Fruit fly (Drosophila melanogaster) whole organism, embryonic: ENCODE results near the gene par-6.

ENCODE experiments used
- Asciz ChIP-seq: fragments of 200-800 bp; sonication (Bioruptor generic); optimal IDR thresholded peaks from 2 replicates; lab custom pipeline; 2017; ENCODE audit warnings: missing biosample characterization, mild to moderate bottlenecking, missing genetic modification characterization, missing genetic modification reagents
- B-H2 ChIP-seq: fragments of 200-800 bp; sonication (Bioruptor generic); optimal IDR thresholded peaks from 2 replicates; lab custom pipeline; 2018; ENCODE audit warnings: missing biosample characterization, mild to moderate bottlenecking, missing genetic modification characterization
- CG11695 ChIP-seq: fragments of 200-800 bp; sonication (Bioruptor generic); IDR thresholded peaks from 3 replicates; pipeline ENCODE4 v1.3.6; 2022; ENCODE audit warnings: missing biosample characterization, missing genetic modification characterization
- CG12071 ChIP-seq: fragments of 200-800 bp; sonication (Bioruptor generic); optimal IDR thresholded peaks from 3 replicates; lab custom pipeline; 2018; ENCODE audit warnings: missing biosample characterization, mild to moderate bottlenecking, missing genetic modification characterization
- CG13624 ChIP-seq: fragments of 200-800 bp; sonication (Bioruptor generic); optimal IDR thresholded peaks from 2 replicates; lab custom pipeline; 2016; ENCODE audit warnings: missing biosample characterization, missing genetic modification characterization
- CG15479 ChIP-seq: fragments of 200-800 bp; sonication (Bioruptor generic); optimal IDR thresholded peaks from 3 replicates; lab custom pipeline; 2019; ENCODE audit warnings: missing biosample characterization, mild to moderate bottlenecking, missing genetic modification characterization, moderate library complexity
- CG1603 ChIP-seq: fragments of 200-800 bp; sonication (Bioruptor generic); optimal IDR thresholded peaks from 2 replicates; lab custom pipeline; 2019; ENCODE audit warnings: missing biosample characterization, mild to moderate bottlenecking, missing genetic modification characterization, moderate library complexity
- CG16815 ChIP-seq: fragments of 200-800 bp; sonication (Bioruptor generic); optimal IDR thresholded peaks from 3 replicates; lab custom pipeline; 2017; ENCODE audit warnings: missing biosample characterization, mild to moderate bottlenecking, missing genetic modification characterization
- CG17612 ChIP-seq: fragments of 200-800 bp; sonication (Bioruptor generic); IDR thresholded peaks from 2 replicates; pipeline ENCODE4 v1.3.6; 2022; ENCODE audit warnings: missing biosample characterization, missing genetic modification characterization
- CG17829 ChIP-seq: fragments of 200-800 bp; optimal IDR thresholded peaks from 2 replicates; lab custom pipeline; 2019; ENCODE audit warnings: missing biosample characterization, mild to moderate bottlenecking, missing genetic modification characterization, moderate library complexity
- CG18262 ChIP-seq: fragments of 200-800 bp; optimal IDR thresholded peaks from 3 replicates; lab custom pipeline; 2019; ENCODE audit warnings: missing biosample characterization, mild to moderate bottlenecking, missing genetic modification characterization, moderate library complexity
- CG33213 ChIP-seq: fragments of 200-800 bp; sonication (Bioruptor generic); optimal IDR thresholded peaks from 3 replicates; lab custom pipeline; 2016; ENCODE audit warnings: missing biosample characterization, missing genetic modification characterization
- CG34224 ChIP-seq: fragments of 200-800 bp; sonication (Bioruptor generic); IDR thresholded peaks from 3 replicates; pipeline ENCODE4 v1.3.6; 2022; ENCODE audit warnings: missing biosample characterization, missing genetic modification characterization; ENCODE audit not compliant: partially characterized antibody
- CG6254 ChIP-seq: fragments of 200-800 bp; sonication (Bioruptor generic); optimal IDR thresholded peaks from 3 replicates; lab custom pipeline; 2017; ENCODE audit warnings: mild to moderate bottlenecking, missing biosample characterization, missing genetic modification reagents, missing genetic modification characterization
- CG6854 ChIP-seq: fragments of 200-800 bp; sonication (Bioruptor generic); optimal IDR thresholded peaks from 3 replicates; lab custom pipeline; 2017; ENCODE audit warnings: missing biosample characterization, mild to moderate bottlenecking, missing genetic modification characterization
- CG7556 ChIP-seq: fragments of 200-800 bp; sonication (Bioruptor generic); optimal IDR thresholded peaks from 2 replicates; lab custom pipeline; 2017; ENCODE audit warnings: missing biosample characterization, mild to moderate bottlenecking, missing genetic modification characterization
- CG8359 ChIP-seq: fragments of 200-800 bp; sonication (Bioruptor generic); optimal IDR thresholded peaks from 2 replicates; lab custom pipeline; 2017; ENCODE audit warnings: missing biosample characterization, mild to moderate bottlenecking, missing genetic modification characterization, borderline replicate concordance
- CG8924 ChIP-seq: fragments of 200-800 bp; optimal IDR thresholded peaks from 3 replicates; lab custom pipeline; 2019; ENCODE audit warnings: missing biosample characterization, mild to moderate bottlenecking, missing genetic modification characterization, moderate library complexity
- CG9609 ChIP-seq: fragments of 200-800 bp; sonication (Bioruptor generic); optimal IDR thresholded peaks from 3 replicates; lab custom pipeline; 2016; ENCODE audit warnings: missing biosample characterization, missing genetic modification characterization
- D ChIP-seq, 2 experiments: fragments of 200-800 bp in 1 of 2; fragments of >200 bp in 1 of 2; sonication (Bioruptor generic) in 1 of 2; optimal IDR thresholded peaks; 2 replicates in 1 of 2; 3 replicates in 1 of 2; lab custom pipeline; 2017; ENCODE audit warnings: mild to moderate bottlenecking in 1 of 2, missing biosample characterization in 1 of 2, missing genetic modification characterization in 1 of 2, missing genetic modification reagents in 1 of 2
- Dad ChIP-seq: fragments of 200-800 bp; sonication (Bioruptor generic); optimal IDR thresholded peaks from 3 replicates; lab custom pipeline; 2016; ENCODE audit warnings: missing biosample characterization, missing genetic modification characterization
- Dbx ChIP-seq: fragments of 200-800 bp; sonication (Bioruptor generic); IDR thresholded peaks from 3 replicates; pipeline ENCODE4 v1.3.6; 2022; ENCODE audit warnings: missing biosample characterization, missing genetic modification characterization
- E2f2 ChIP-seq: fragments of 200-800 bp; sonication (Bioruptor generic); IDR thresholded peaks from 2 replicates; pipeline ENCODE4 v1.3.6; 2022; ENCODE audit warnings: missing biosample characterization, missing genetic modification characterization
- GATAe ChIP-seq: fragments of 200-800 bp; sonication (Bioruptor generic); conservative IDR thresholded peaks from 2 replicates; pipeline ENCODE4 v1.3.6; 2022; ENCODE audit warnings: missing biosample characterization, missing genetic modification characterization
- Med ChIP-seq: fragments of 200-800 bp; sonication (Bioruptor generic); peaks from one replicate; lab custom pipeline; 2016; ENCODE audit warnings: missing biosample characterization, missing genetic modification characterization, mild to moderate bottlenecking, inconsistent platforms, moderate library complexity
- Mrtf ChIP-seq: fragments of 200-800 bp; sonication (Bioruptor generic); IDR thresholded peaks from 3 replicates; pipeline ENCODE4 v1.3.6; 2022; ENCODE audit warnings: missing biosample characterization, missing genetic modification characterization
- NC2α ChIP-seq: fragments of 200-800 bp; sonication (Bioruptor generic); optimal IDR thresholded peaks from 2 replicates; lab custom pipeline; 2016; ENCODE audit warnings: missing biosample characterization, missing genetic modification characterization
- Rfx ChIP-seq: fragments of 200-800 bp; sonication (Bioruptor generic); IDR thresholded peaks from 2 replicates; pipeline ENCODE4 v1.3.6; 2022; ENCODE audit warnings: missing biosample characterization, missing genetic modification characterization
- az2 ChIP-seq: fragments of 200-800 bp; sonication (Bioruptor generic); optimal IDR thresholded peaks from 3 replicates; lab custom pipeline; 2016; ENCODE audit warnings: missing biosample characterization, missing genetic modification characterization
- bab2 ChIP-seq: fragments of 200-800 bp; sonication (Bioruptor generic); optimal IDR thresholded peaks from 2 replicates; lab custom pipeline; 2016; ENCODE audit warnings: missing biosample characterization, missing genetic modification characterization
- cato ChIP-seq: fragments of 200-800 bp; sonication (Bioruptor generic); optimal IDR thresholded peaks from 2 replicates; lab custom pipeline; 2016; ENCODE audit warnings: missing biosample characterization, missing genetic modification characterization, borderline replicate concordance
- cg ChIP-seq: fragments of 200-800 bp; sonication (Bioruptor generic); optimal IDR thresholded peaks from 3 replicates; lab custom pipeline; 2019; ENCODE audit warnings: missing biosample characterization, mild to moderate bottlenecking, missing genetic modification characterization, moderate library complexity
- ci ChIP-seq: fragments of 200-800 bp; sonication (Bioruptor generic); IDR thresholded peaks from 3 replicates; pipeline ENCODE4 v1.3.6; 2022; ENCODE audit warnings: missing biosample characterization, missing genetic modification characterization
- crp ChIP-seq, 2 experiments: fragments of 200-800 bp; sonication (Bioruptor generic); optimal IDR thresholded peaks; 2 replicates in 1 of 2; 3 replicates in 1 of 2; lab custom pipeline; 2017; ENCODE audit warnings: missing biosample characterization in 2 of 2, missing genetic modification characterization in 2 of 2, mild to moderate bottlenecking in 1 of 2, moderate library complexity in 1 of 2
- dan ChIP-seq: fragments of 200-800 bp; sonication (Bioruptor generic); IDR thresholded peaks from 2 replicates; pipeline ENCODE4 v1.3.6; 2022; ENCODE audit warnings: missing biosample characterization, missing genetic modification characterization
- gcm ChIP-seq: fragments of 200-800 bp; sonication (Bioruptor generic); optimal IDR thresholded peaks from 2 replicates; lab custom pipeline; 2019; ENCODE audit warnings: missing biosample characterization, mild to moderate bottlenecking, missing genetic modification characterization, moderate library complexity
- gfzf ChIP-seq: fragments of 200-800 bp; sonication (Bioruptor generic); optimal IDR thresholded peaks from 2 replicates; lab custom pipeline; 2016; ENCODE audit warnings: missing biosample characterization, mild to moderate bottlenecking, missing genetic modification characterization, moderate library complexity
- gt ChIP-seq: fragments of 200-800 bp; sonication (Bioruptor generic); IDR thresholded peaks from 2 replicates; pipeline ENCODE4 v1.3.6; 2022; ENCODE audit warnings: missing biosample characterization, missing genetic modification characterization
- ham ChIP-seq: fragments of 200-800 bp; sonication (Bioruptor generic); IDR thresholded peaks from 2 replicates; pipeline ENCODE4 v1.3.6; 2022; ENCODE audit warnings: missing biosample characterization, missing genetic modification characterization
- ind ChIP-seq: fragments of 200-800 bp; sonication (Bioruptor generic); optimal IDR thresholded peaks from 3 replicates; lab custom pipeline; 2016; ENCODE audit warnings: missing biosample characterization, missing genetic modification characterization
- lbe ChIP-seq: fragments of 200-800 bp; sonication (Bioruptor generic); optimal IDR thresholded peaks from 2 replicates; lab custom pipeline; 2016; ENCODE audit warnings: missing biosample characterization, mild to moderate bottlenecking, missing genetic modification characterization
- lov ChIP-seq, 2 experiments: fragments of 200-800 bp in 1 of 2; fragments of >200 bp in 1 of 2; sonication (Bioruptor generic) in 1 of 2; IDR thresholded peaks in 1 of 2; optimal IDR thresholded peaks in 1 of 2; 2 replicates in 1 of 2; 3 replicates in 1 of 2; pipeline versions ENCODE4 v1.3.6 to Lab custom; 2017 to 2022; ENCODE audit warnings: missing biosample characterization in 1 of 2, missing genetic modification characterization in 1 of 2
- run ChIP-seq: fragments of 200-800 bp; sonication (Bioruptor generic); optimal IDR thresholded peaks from 3 replicates; lab custom pipeline; 2018; ENCODE audit warnings: missing biosample characterization, mild to moderate bottlenecking, missing genetic modification characterization
- sens ChIP-seq: fragments of 200-800 bp; sonication (Bioruptor generic); peaks from one replicate; lab custom pipeline; 2016; ENCODE audit warnings: missing biosample characterization, missing genetic modification characterization
- shn ChIP-seq: fragments of 200-800 bp; sonication (Bioruptor generic); optimal IDR thresholded peaks from 3 replicates; lab custom pipeline; 2016; ENCODE audit warnings: missing biosample characterization, missing genetic modification characterization
- slou ChIP-seq: fragments of 200-800 bp; sonication (Bioruptor generic); optimal IDR thresholded peaks from 3 replicates; lab custom pipeline; 2016; ENCODE audit warnings: missing biosample characterization, missing genetic modification characterization
- sr ChIP-seq: fragments of 200-800 bp; sonication (Bioruptor generic); IDR thresholded peaks from 3 replicates; pipeline ENCODE4 v1.3.6; 2022; ENCODE audit warnings: missing biosample characterization, missing genetic modification characterization
- tio ChIP-seq: fragments of 200-800 bp; sonication (Bioruptor generic); optimal IDR thresholded peaks from 2 replicates; lab custom pipeline; 2017; ENCODE audit warnings: missing biosample characterization, missing genetic modification characterization, inconsistent platforms
- trem ChIP-seq: fragments of 200-800 bp; optimal IDR thresholded peaks from 3 replicates; lab custom pipeline; 2019; ENCODE audit warnings: missing biosample characterization, mild to moderate bottlenecking, missing genetic modification characterization, moderate library complexity
- zen2 ChIP-seq: fragments of 200-800 bp; sonication (Bioruptor generic); IDR thresholded peaks from 3 replicates; pipeline ENCODE4 v1.3.6; 2022; ENCODE audit warnings: missing biosample characterization, missing genetic modification characterization; ENCODE audit not compliant: partially characterized antibody

Gene par-6

DNA sequence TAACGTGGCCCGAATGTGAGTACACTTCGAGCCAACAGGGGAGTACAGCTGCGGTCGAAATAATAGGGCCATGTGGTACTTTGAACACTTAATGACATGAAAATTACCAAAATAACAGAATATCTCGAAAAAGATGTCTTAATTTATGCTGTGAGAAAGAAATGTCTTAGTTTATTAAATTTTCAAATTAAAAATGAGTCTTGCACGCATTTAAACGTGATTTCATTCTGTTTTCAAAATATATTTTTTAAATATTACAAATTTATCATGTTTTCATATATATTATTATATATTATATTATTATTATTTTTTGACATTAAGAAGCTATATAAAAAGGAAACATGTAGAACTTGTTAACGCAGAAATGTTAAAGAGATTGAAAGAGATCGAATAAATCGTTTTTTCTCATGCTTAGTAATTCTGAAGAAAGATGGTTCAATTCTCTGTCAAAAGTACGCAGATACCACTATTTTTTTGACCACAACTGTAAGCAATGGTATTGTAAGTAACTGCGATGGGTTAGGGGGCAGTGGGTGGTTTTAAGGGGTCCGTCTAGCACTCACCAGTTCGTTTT is 8.2 kb upstream of the par-6 start (continued):
- peak; percentile 23 for TF ChIP-seq CG17829 (tag; lab: Kevin White, UChicago)
- no peak for TF ChIP-seq CG8359
- no peak for TF ChIP-seq tio (GFP tag; lab: Kevin White, UChicago)
- no peak for TF ChIP-seq Rfx (GFP tag; lab: Robert Waterston, UW)
- TF ChIP-seq CG13624 (GFP tag; lab: Kevin White, UChicago), result no peak
- TF ChIP-seq shn, result no peak
- TF ChIP-seq CG34224 (GFP tag; lab: Robert Waterston, UW), result no peak
- no peak for TF ChIP-seq B-H2
- no peak for TF ChIP-seq E2f2
- no peak for TF ChIP-seq CG16815 (GFP tag; lab: Kevin White, UChicago)
- TF ChIP-seq ind (GFP tag; lab: Kevin White, UChicago), result no peak
- peak; percentile 40 for TF ChIP-seq CG8924
- no peak for TF ChIP-seq bab2
- TF ChIP-seq CG15479, result no peak
- no peak for TF ChIP-seq Dbx (GFP tag; lab: Robert Waterston, UW)
- no peak for TF ChIP-seq zen2 (GFP tag; lab: Robert Waterston, UW)
- no peak for TF ChIP-seq GATAe (GFP tag; lab: Robert Waterston, UW)
- TF ChIP-seq CG6854 (GFP tag; lab: Kevin White, UChicago), result peak; percentile 31
- TF ChIP-seq sr (GFP tag; lab: Robert Waterston, UW), result no peak
- TF ChIP-seq cato (GFP tag; lab: Kevin White, UChicago), result no peak
- TF ChIP-seq CG9609 (GFP tag; lab: Kevin White, UChicago), result no peak
- no peak for TF ChIP-seq run (tag; lab: Kevin White, UChicago)
- no peak for TF ChIP-seq ham (GFP tag; lab: Robert Waterston, UW)
- TF ChIP-seq CG18262 (tag; lab: Kevin White, UChicago), result peak; percentile 61
- no peak for TF ChIP-seq NC2α
- TF ChIP-seq lbe (GFP tag; lab: Kevin White, UChicago), result no peak
- no peak for TF ChIP-seq CG12071 (GFP tag; lab: Kevin White, UChicago)
- peak; percentile 56 for TF ChIP-seq CG7556
- no peak for TF ChIP-seq az2 (GFP tag; lab: Kevin White, UChicago)
- TF ChIP-seq dan, result no peak
- no peak for TF ChIP-seq CG33213 (GFP tag; lab: Kevin White, UChicago)
- TF ChIP-seq Mrtf, result no peak
- no peak for TF ChIP-seq D (optimal IDR thresholded peaks at IDR 0.05; lab: Kevin White, UChicago)
- no peak for TF ChIP-seq D (GFP tag; optimal IDR thresholded peaks at IDR 0.05; lab: Kevin White, UChicago)
- TF ChIP-seq ci (GFP tag; lab: Robert Waterston, UW), result no peak
- TF ChIP-seq gt (GFP tag; lab: Robert Waterston, UW), result no peak
- TF ChIP-seq CG17612 (GFP tag; lab: Robert Waterston, UW), result no peak
- TF ChIP-seq gfzf (GFP tag; lab: Kevin White, UChicago), result no peak
- no peak for TF ChIP-seq lov (optimal IDR thresholded peaks at IDR 0.05; lab: Kevin White, UChicago)
- TF ChIP-seq lov (GFP tag; IDR thresholded peaks at IDR 0.05; lab: Robert Waterston, UW), result 0 out of 3 replicates have a peak, but pooled peaks have one; percentile 2
- TF ChIP-seq trem (tag; lab: Kevin White, UChicago), result no peak
- peak; percentile 74 for TF ChIP-seq Med (GFP tag; lab: Kevin White, UChicago)
- TF ChIP-seq slou (GFP tag; lab: Kevin White, UChicago), result no peak
- no peak for TF ChIP-seq crp (GFP tag; optimal IDR thresholded peaks at IDR 0.05; lab: Kevin White, UChicago)
- TF ChIP-seq Dad (GFP tag; lab: Kevin White, UChicago), result no peak
- TF ChIP-seq cg (GFP tag; lab: Kevin White, UChicago), result no peak
- no peak for TF ChIP-seq CG6254 (GFP tag; lab: Kevin White, UChicago)
- peak; percentile 47 for TF ChIP-seq Asciz (GFP tag; lab: Kevin White, UChicago)
- TF ChIP-seq sens (GFP tag; lab: Kevin White, UChicago), result no peak
- TF ChIP-seq CG11695 (GFP tag; lab: Robert Waterston, UW), result 0 out of 3 replicates have a peak, but pooled peaks have one; percentile 25
- TF ChIP-seq gcm, result no peak
- no peak for TF ChIP-seq CG1603 (tag; lab: Kevin White, UChicago)
